Worm (Caenorhabditis elegans) whole organism, midembryonic: ENCODE measurements around the gene F13E9.16.

Experiments
- T22C8.4 ChIP-seq: fragments of 200-800 bp; sonication (Bioruptor generic); IDR thresholded peaks from 2 replicates; pipeline ENCODE4 v1.3.6; 2022; ENCODE audit warnings: missing genetic modification characterization, missing compliant biosample characterization
- cog-1 ChIP-seq: sonication (generic microtip); optimal IDR thresholded peaks from 2 replicates; lab custom pipeline; 2016; ENCODE audit warnings: missing genetic modification characterization, missing compliant biosample characterization
- flt-1 ChIP-seq: fragments of 200-800 bp; sonication (Bioruptor generic); IDR thresholded peaks from 2 replicates; pipeline ENCODE4 v1.3.6; 2022; ENCODE audit warnings: missing genetic modification characterization, missing compliant biosample characterization
- klf-2 ChIP-seq: fragments of 200-800 bp; sonication (Bioruptor generic); conservative IDR thresholded peaks from 2 replicates; pipeline ENCODE4 v1.3.6; 2022; ENCODE audit warnings: missing genetic modification reagents, missing genetic modification characterization, missing compliant biosample characterization
- med-1 ChIP-seq: sonication (generic microtip); optimal IDR thresholded peaks from 2 replicates; lab custom pipeline; 2017; ENCODE audit warnings: missing genetic modification characterization, mild to moderate bottlenecking, missing compliant biosample characterization, antibody characterized with exemption, missing genetic modification reagents; ENCODE audit not compliant: insufficient read depth
- ref-1 ChIP-seq: fragments of 200-800 bp; sonication (Bioruptor generic); conservative IDR thresholded peaks from 2 replicates; pipeline ENCODE4 v1.3.6; 2022; ENCODE audit warnings: missing genetic modification reagents, missing genetic modification characterization, missing compliant biosample characterization
- tab-1 ChIP-seq: fragments of 200-800 bp; sonication (Bioruptor generic); IDR thresholded peaks from 2 replicates; pipeline ENCODE4 v1.3.6; 2022; ENCODE audit warnings: missing genetic modification characterization, missing compliant biosample characterization
- ztf-23 ChIP-seq: fragments of 200-800 bp; sonication (Bioruptor generic); IDR thresholded peaks from 2 replicates; pipeline ENCODE4 v1.3.6; 2022; ENCODE audit warnings: missing genetic modification reagents, missing genetic modification characterization, missing compliant biosample characterization
- ztf-29 ChIP-seq: fragments of 200-800 bp; sonication (Bioruptor generic); IDR thresholded peaks from 2 replicates; pipeline ENCODE4 v1.3.6; 2022; ENCODE audit warnings: missing genetic modification reagents, missing genetic modification characterization, missing compliant biosample characterization

The F13E9.16 gene

DNA sequence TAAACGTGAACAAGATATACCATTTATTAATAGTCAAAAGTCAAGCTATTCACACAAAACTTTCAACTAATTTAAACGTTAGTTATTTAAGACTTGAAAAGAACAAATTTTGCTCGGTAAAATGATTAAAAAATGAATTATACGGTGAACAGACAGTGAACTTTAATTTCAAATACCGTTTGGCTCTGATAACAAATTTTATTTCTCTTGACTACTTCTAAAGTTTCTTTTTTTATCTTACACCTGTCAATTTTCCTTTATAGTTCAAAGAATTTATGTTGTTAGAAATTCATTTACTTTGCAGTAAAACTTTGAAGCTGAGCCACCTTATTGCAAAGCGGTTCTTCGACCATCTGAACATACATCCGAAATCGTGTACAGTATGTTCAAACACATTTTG lies 28.2 kb upstream of the F13E9.16 start, which contains the start of gene ZK593.3:
Gene ZK593.3, plus strand, starts transcription at position 301 of the 400 bp plus-strand sequence.
- no peak for TF ChIP-seq ztf-23
- TF ChIP-seq tab-1 (GFP tag; lab: Robert Waterston, UW) = no peak
- no peak for TF ChIP-seq flt-1 (GFP tag; lab: Robert Waterston, UW)
- TF ChIP-seq ztf-29 = no peak
- TF ChIP-seq med-1 (GFP tag; lab: Kevin White, UChicago) = no peak
- no peak for TF ChIP-seq cog-1 (tag; lab: Kevin White, UChicago)

DNA sequence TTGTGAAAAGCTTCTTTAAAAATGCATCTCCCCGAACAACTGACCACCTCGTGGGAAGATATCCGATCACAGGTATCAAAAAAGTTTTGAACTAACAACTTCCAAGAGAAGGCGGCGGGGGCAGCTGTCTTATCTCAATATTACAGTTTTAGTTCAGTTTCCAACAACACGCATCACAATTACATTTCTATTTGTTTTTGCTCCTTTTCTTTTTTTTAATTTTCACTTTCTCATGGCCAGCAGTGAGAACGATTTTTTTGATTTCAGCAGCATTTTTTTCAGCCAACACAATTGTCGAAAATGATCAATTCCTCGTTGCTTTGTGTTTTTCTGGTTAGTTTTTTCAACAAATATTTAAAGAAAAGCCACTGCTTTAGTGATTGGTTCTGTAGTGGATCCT lies 25.9 kb upstream of the F13E9.16 start, which contains the start of gene ZK593.2:
Gene ZK593.2, plus strand, starts transcription at position 301 of the 400 bp plus-strand sequence.
- TF ChIP-seq ztf-29 (no peak), T22C8.4 (GFP tag; lab: Robert Waterston, UW) (no peak)

DNA sequence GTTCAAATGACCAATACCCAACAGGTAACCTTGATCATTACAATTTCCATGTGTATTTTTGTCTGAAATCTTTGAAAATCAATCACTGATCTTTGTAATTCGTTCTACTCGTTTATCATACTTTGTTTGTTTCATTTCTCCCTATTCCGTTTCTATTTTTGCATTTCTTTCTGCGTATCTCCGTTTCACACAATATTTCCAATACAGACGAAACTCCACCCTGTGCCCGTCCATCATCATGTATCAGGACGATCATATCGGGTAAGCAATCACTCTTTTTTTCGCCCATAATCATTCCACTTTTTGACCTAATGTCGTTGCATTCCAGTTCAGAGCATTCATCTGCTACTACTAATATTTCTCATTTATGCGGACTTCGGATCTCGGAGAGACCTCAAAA lies 22.5 kb upstream of the F13E9.16 start, which contains the start of gene pyk-2:
Gene pyk-2, plus strand, starts transcription at position 206 of the 400 bp plus-strand sequence.
- TF ChIP-seq cog-1 (tag; lab: Kevin White, UChicago) (no peak), ztf-23 (no peak), tab-1 (GFP tag; lab: Robert Waterston, UW) (no peak), ztf-29 (no peak), klf-2 (GFP tag; lab: Robert Waterston, UW) (no peak), med-1 (GFP tag; lab: Kevin White, UChicago) (no peak), flt-1 (GFP tag; lab: Robert Waterston, UW) (no peak), ref-1 (GFP tag; lab: Robert Waterston, UW) (no peak), T22C8.4 (GFP tag; lab: Robert Waterston, UW) (no peak)

DNA sequence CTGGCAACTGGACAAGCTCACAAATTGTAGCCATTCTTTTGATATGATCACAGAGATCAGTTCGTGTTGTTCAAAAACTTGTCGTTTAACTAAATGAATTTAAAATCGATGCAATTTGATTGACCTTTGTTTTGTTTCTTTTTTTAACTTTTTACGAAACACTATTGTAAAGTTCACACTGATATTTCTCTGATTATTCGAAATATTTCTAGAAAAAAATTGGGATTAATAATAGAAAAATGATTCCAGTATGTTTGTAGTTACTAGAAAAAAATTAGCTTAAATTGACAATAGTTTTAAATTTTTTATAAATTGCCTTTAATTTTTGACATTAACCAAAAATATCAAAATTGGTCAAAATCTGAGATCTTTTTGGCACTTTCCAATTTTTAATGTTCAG lies 22.0 kb upstream of the F13E9.16 start, which contains the start of gene ZK596.2:
Gene ZK596.2, minus strand, starts transcription at position 101 of the 400 bp plus-strand sequence.
- no peak for TF ChIP-seq klf-2 (GFP tag; lab: Robert Waterston, UW)
- no peak for TF ChIP-seq T22C8.4 (GFP tag; lab: Robert Waterston, UW)
- TF ChIP-seq tab-1 (GFP tag; lab: Robert Waterston, UW) = no peak
- no peak for TF ChIP-seq flt-1 (GFP tag; lab: Robert Waterston, UW)
- no peak for TF ChIP-seq ref-1 (GFP tag; lab: Robert Waterston, UW)
- no peak for TF ChIP-seq cog-1 (tag; lab: Kevin White, UChicago)
- no peak for TF ChIP-seq med-1 (GFP tag; lab: Kevin White, UChicago)
- TF ChIP-seq ztf-23 = no peak
- no peak for TF ChIP-seq ztf-29

DNA sequence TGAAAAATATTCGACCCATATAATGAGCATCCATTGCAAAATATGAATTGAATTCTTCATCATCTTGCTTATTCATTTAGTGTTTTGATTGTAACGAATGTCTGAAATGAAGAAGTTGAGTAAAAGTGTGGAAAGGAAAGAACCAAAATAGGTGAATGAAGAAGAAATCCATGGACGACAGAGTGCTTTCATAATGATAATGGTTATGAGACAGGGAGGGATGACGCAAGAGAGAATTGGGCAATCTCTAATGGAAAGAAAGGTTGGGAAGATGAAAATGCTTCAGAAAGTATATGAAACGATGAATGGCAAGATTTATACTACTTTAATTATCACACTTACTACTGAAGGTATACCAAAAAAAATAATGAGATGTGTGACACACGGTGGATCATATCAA lies 17.1 kb upstream of the F13E9.16 start, which contains the start of gene ZK596.3:
Gene ZK596.3, minus strand, starts transcription at position 101 of the 400 bp plus-strand sequence.
- TF ChIP-seq ztf-29 (no peak), T22C8.4 (GFP tag; lab: Robert Waterston, UW) (no peak), tab-1 (GFP tag; lab: Robert Waterston, UW) (no peak), ztf-23 (no peak), klf-2 (GFP tag; lab: Robert Waterston, UW) (no peak), cog-1 (tag; lab: Kevin White, UChicago) (no peak), flt-1 (GFP tag; lab: Robert Waterston, UW) (no peak), ref-1 (GFP tag; lab: Robert Waterston, UW) (no peak), med-1 (GFP tag; lab: Kevin White, UChicago) (no peak)

DNA sequence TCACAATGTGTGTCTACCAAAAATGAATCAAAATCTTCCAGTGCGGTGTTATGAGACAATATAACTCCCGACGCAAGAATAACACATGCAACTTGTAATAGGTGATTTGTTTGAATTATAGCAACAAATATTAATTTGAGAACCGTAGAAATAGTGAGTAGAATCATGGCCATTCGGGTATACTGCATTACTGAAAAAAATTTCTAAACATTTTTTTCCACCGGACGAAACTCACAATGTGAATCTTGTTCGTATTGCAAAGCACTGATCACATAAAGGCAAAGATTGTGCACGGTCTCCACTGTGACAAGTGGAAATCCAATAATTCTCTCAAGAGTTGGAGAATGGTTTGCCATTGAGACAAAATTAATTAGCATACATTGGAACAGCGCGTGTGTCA lies 15.3 kb upstream of the F13E9.16 start:
- no peak for TF ChIP-seq T22C8.4 (GFP tag; lab: Robert Waterston, UW)
- no peak for TF ChIP-seq tab-1 (GFP tag; lab: Robert Waterston, UW)
- no peak for TF ChIP-seq klf-2 (GFP tag; lab: Robert Waterston, UW)
- no peak for TF ChIP-seq ztf-29
- TF ChIP-seq ref-1 (GFP tag; lab: Robert Waterston, UW) = no peak
- TF ChIP-seq med-1 (GFP tag; lab: Kevin White, UChicago) = no peak
- no peak for TF ChIP-seq flt-1 (GFP tag; lab: Robert Waterston, UW)
- TF ChIP-seq ztf-23 = no peak
- TF ChIP-seq cog-1 (tag; lab: Kevin White, UChicago) = no peak

DNA sequence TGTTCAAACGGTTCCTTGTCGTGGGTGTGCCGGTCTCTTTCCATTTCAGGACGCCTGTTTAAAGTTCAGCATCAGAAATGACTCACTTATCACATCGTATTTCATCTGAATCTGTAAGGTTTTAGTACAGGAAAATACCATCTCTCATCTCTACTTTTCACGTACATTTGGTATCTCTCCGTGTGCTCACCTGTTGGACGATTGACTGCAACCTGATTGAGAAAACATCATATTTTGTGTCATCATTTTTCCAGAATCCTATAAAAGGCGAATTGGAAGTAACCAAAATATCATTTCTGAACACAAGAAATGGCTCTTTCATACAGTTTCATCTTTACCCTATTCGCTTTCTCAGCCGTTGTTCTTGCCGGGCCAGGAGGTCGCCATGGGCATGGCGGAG lies 12.9 kb upstream of the F13E9.16 start, which contains the start of gene srlf-30:
Gene srlf-30, plus strand, starts transcription at position 301 of the 400 bp plus-strand sequence.
- TF ChIP-seq ztf-23 (no peak), tab-1 (GFP tag; lab: Robert Waterston, UW) (no peak)

DNA sequence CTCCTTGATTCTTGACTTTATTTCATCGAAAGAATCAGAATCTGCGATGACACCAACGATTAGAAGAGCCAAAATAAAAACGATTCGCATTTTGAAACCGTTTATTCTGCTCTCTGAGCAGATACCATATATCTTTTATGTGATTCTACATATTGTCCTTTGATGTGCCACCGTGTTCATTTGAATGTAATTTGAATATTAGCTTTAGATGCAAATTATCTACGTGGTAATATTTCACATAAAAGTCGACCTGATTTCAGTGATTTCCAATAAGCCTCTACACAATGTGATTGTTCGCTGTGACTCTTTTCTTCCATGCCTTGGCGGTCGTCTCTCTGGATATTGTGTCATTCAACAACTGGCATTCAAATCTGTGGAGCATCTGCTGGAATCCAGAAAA lies 11.9 kb upstream of the F13E9.16 start, which contains the start of the genes F13E9.9 and F13E9.19:
Gene F13E9.9, minus strand, starts transcription at position 101 of the 400 bp plus-strand sequence.
Gene F13E9.19, plus strand, starts transcription at position 316 of the 400 bp plus-strand sequence.
- TF ChIP-seq med-1 (GFP tag; lab: Kevin White, UChicago) (no peak), ref-1 (GFP tag; lab: Robert Waterston, UW) (no peak), cog-1 (tag; lab: Kevin White, UChicago) (no peak), flt-1 (GFP tag; lab: Robert Waterston, UW) (no peak), klf-2 (GFP tag; lab: Robert Waterston, UW) (no peak)

DNA sequence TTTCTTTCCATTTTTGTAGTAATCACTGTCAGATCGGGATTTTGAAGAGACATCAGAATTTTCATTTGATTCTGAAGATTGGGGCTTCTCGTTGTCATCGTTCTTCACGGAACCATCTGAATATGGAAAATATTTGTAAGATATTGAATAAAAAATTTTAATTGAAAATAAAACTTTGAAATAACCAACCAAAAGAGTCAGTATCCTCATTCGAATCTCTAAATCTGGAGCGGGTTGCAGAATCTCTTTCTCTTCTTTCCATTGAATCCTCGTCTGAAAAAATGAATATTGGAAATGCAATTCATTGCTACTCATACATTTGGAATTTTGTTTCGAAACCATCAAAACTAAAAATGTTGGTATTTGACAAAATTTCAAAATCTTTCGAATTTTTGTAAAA lies 11.0 kb upstream of the F13E9.16 start:
- TF ChIP-seq cog-1 (tag; lab: Kevin White, UChicago) (no peak), ztf-23 (no peak), med-1 (GFP tag; lab: Kevin White, UChicago) (no peak), klf-2 (GFP tag; lab: Robert Waterston, UW) (no peak), flt-1 (GFP tag; lab: Robert Waterston, UW) (no peak), ztf-29 (no peak), T22C8.4 (GFP tag; lab: Robert Waterston, UW) (no peak), tab-1 (GFP tag; lab: Robert Waterston, UW) (no peak), ref-1 (GFP tag; lab: Robert Waterston, UW) (no peak)

DNA sequence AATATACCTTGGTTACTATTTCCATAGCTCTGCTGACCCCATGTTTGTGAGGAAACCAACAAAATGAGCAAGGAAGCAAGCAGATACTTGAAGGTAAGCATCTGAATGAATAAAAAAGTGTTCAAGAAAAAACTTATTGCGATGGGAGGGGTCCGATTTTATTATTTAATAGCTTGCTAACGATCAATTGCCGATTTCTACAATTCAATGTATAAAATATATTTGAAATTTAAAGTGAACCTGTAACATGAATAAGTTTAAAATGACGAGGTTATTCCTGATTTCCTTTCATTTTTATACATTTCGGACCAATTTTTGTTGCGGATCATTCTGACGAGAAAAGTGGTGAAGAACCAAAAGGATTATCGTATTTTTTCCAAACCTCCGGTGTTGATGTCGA lies 9.3 kb upstream of the F13E9.16 start, which contains the start of gene srlf-13:
Gene srlf-13, minus strand, starts transcription at position 101 of the 400 bp plus-strand sequence.
- TF ChIP-seq flt-1 (GFP tag; lab: Robert Waterston, UW) (no peak), tab-1 (GFP tag; lab: Robert Waterston, UW) (no peak), med-1 (GFP tag; lab: Kevin White, UChicago) (no peak), T22C8.4 (GFP tag; lab: Robert Waterston, UW) (no peak), ref-1 (GFP tag; lab: Robert Waterston, UW) (no peak), cog-1 (tag; lab: Kevin White, UChicago) (no peak), ztf-23 (no peak), ztf-29 (no peak), klf-2 (GFP tag; lab: Robert Waterston, UW) (no peak)
